Worm (Caenorhabditis elegans) whole organism, young adult: Measurements from ENCODE around the gene lys-3.
A peak's percentile ranks its signal among the peaks of the same experiment; 100 is the strongest.

Source experiments
- B0035.1 ChIP-seq: sonication (generic microtip); optimal IDR thresholded peaks from 2 replicates; lab custom pipeline; 2016; ENCODE audit warnings: missing genetic modification characterization, mild to moderate bottlenecking, missing compliant biosample characterization, missing genotype, missing genetic modification reagents
- B0261.1 ChIP-seq: sonication (generic microtip); optimal IDR thresholded peaks from 2 replicates; lab custom pipeline; 2016; ENCODE audit warnings: mild to moderate bottlenecking, missing genetic modification characterization, moderate library complexity, missing compliant biosample characterization
- D2030.7 ChIP-seq: fragments of 200-800 bp; sonication (Bioruptor generic); IDR thresholded peaks from 2 replicates; pipeline ENCODE4 v1.3.6; 2022; ENCODE audit warnings: missing genetic modification reagents, missing genetic modification characterization, missing compliant biosample characterization
- K11D2.4 ChIP-seq: fragments of 200-800 bp; sonication (Bioruptor generic); IDR thresholded peaks from 2 replicates; pipeline ENCODE4 v1.3.6; 2022; ENCODE audit warnings: missing genetic modification reagents, missing genetic modification characterization, missing compliant biosample characterization
- K12H6.12 ChIP-seq: fragments of 200-800 bp; sonication (Bioruptor generic); optimal IDR thresholded peaks from 2 replicates; lab custom pipeline; 2018; ENCODE audit warnings: mild to moderate bottlenecking, missing genetic modification characterization, missing compliant biosample characterization
- T07F8.4 ChIP-seq: sonication (generic microtip); optimal IDR thresholded peaks from 2 replicates; lab custom pipeline; 2016; ENCODE audit warnings: mild to moderate bottlenecking, missing genetic modification characterization, moderate library complexity, missing compliant biosample characterization
- Y53G8AR.9 ChIP-seq: fragments of 200-800 bp; sonication (Bioruptor generic); conservative IDR thresholded peaks from 2 replicates; pipeline ENCODE4 v1.3.6; 2022; ENCODE audit warnings: missing genetic modification reagents, missing genetic modification characterization, missing compliant biosample characterization
- Y56A3A.18 ChIP-seq: fragments of 200-800 bp; sonication (Bioruptor generic); IDR thresholded peaks from 2 replicates; pipeline ENCODE4 v1.3.6; 2022; ENCODE audit warnings: missing genetic modification reagents, missing genetic modification characterization, missing compliant biosample characterization
- ama-1 ChIP-seq, 3 experiments: fragments of 150-350 bp in 1 of 3; sonication (generic microtip) in 2 of 3; optimal IDR thresholded peaks; 2 replicates each; lab custom pipeline; 2014 to 2018; ENCODE audit warnings: missing biosample characterization in 2 of 3, missing genetic modification characterization in 2 of 3, missing genetic modification reagents in 2 of 3
- athp-1 ChIP-seq: sonication (generic microtip); optimal IDR thresholded peaks from 2 replicates; lab custom pipeline; 2017; ENCODE audit warnings: mild to moderate bottlenecking, missing genetic modification characterization, missing compliant biosample characterization
- attf-6 ChIP-seq: fragments of 200-800 bp; sonication (Bioruptor generic); IDR thresholded peaks from 2 replicates; pipeline ENCODE4 v1.3.6; 2022; ENCODE audit warnings: missing genetic modification reagents, missing genetic modification characterization, missing compliant biosample characterization
- cebp-1 ChIP-seq, 2 experiments: fragments of 200-800 bp in 1 of 2; sonication (Bioruptor generic) in 1 of 2; sonication (generic microtip) in 1 of 2; IDR thresholded peaks in 1 of 2; optimal IDR thresholded peaks in 1 of 2; 2 replicates each; pipeline versions ENCODE4 v1.3.6 to Lab custom; 2017 to 2022; ENCODE audit warnings: missing compliant biosample characterization in 2 of 2, missing genetic modification characterization in 2 of 2, mild to moderate bottlenecking in 1 of 2, missing genetic modification reagents in 1 of 2, moderate library complexity in 1 of 2
- ceh-40 ChIP-seq: fragments of 200-800 bp; sonication (Bioruptor generic); IDR thresholded peaks from 2 replicates; pipeline ENCODE4 v1.3.6; 2022; ENCODE audit warnings: missing genetic modification characterization, missing compliant biosample characterization
- ceh-58 ChIP-seq: fragments of 200-800 bp; sonication (Bioruptor generic); IDR thresholded peaks from 2 replicates; pipeline ENCODE4 v1.3.6; 2022; ENCODE audit warnings: missing genetic modification characterization, missing compliant biosample characterization
- ceh-91 ChIP-seq: fragments of 200-800 bp; sonication (Bioruptor generic); IDR thresholded peaks from 2 replicates; pipeline ENCODE4 v1.3.6; 2022; ENCODE audit warnings: missing genetic modification reagents, missing genetic modification characterization, missing compliant biosample characterization
- efl-1 ChIP-seq: fragments of 150-350 bp; optimal IDR thresholded peaks from 2 replicates; lab custom pipeline; 2014; ENCODE audit warnings: missing biosample characterization, missing genetic modification reagents, missing genetic modification characterization
- him-1 ChIP-seq: sonication (generic microtip); optimal IDR thresholded peaks from 2 replicates; lab custom pipeline; 2016; ENCODE audit warnings: missing genotype, missing genetic modification reagents, missing genetic modification characterization, missing compliant biosample characterization
- hmg-1.2 ChIP-seq: fragments of 200-800 bp; sonication (Bioruptor generic); IDR thresholded peaks from 2 replicates; pipeline ENCODE4 v1.3.6; 2022; ENCODE audit warnings: missing genetic modification reagents, missing genetic modification characterization, missing compliant biosample characterization
- hmg-20 ChIP-seq: fragments of 200-800 bp; sonication (Bioruptor generic); IDR thresholded peaks from 2 replicates; pipeline ENCODE4 v1.3.6; 2022; ENCODE audit warnings: missing genetic modification reagents, missing genetic modification characterization, missing compliant biosample characterization
- hsf-1 ChIP-seq: fragments of 200-800 bp; sonication (Bioruptor generic); IDR thresholded peaks from 2 replicates; pipeline ENCODE4 v1.3.6; 2022; ENCODE audit warnings: missing genetic modification reagents, missing genetic modification characterization, missing compliant biosample characterization
- lag-1 ChIP-seq: fragments of 200-800 bp; sonication (Bioruptor generic); IDR thresholded peaks from 2 replicates; pipeline ENCODE4 v1.3.6; 2022; ENCODE audit warnings: missing genetic modification reagents, missing genetic modification characterization, missing compliant biosample characterization
- let-526 ChIP-seq: fragments of 200-800 bp; sonication (Bioruptor generic); IDR thresholded peaks from 2 replicates; pipeline ENCODE4 v1.3.6; 2022; ENCODE audit warnings: missing genetic modification reagents, missing genetic modification characterization, missing compliant biosample characterization
- let-607 ChIP-seq, 2 experiments: fragments of 200-800 bp in 1 of 2; sonication (Bioruptor generic) in 1 of 2; sonication (generic microtip) in 1 of 2; optimal IDR thresholded peaks; 2 replicates each; lab custom pipeline; 2016 to 2018; ENCODE audit warnings: mild to moderate bottlenecking in 2 of 2, missing compliant biosample characterization in 2 of 2, missing genetic modification characterization in 2 of 2, moderate library complexity in 2 of 2, missing genotype in 1 of 2
- lin-35 ChIP-seq, 3 experiments: fragments of 150-350 bp in 2 of 3; sonication (generic microtip) in 1 of 3; optimal IDR thresholded peaks; 2 replicates each; lab custom pipeline; 2014 to 2018; ENCODE audit warnings: missing biosample characterization in 3 of 3, missing genetic modification characterization in 3 of 3, missing genetic modification reagents in 3 of 3
- lsl-1 ChIP-seq: fragments of 200-800 bp; sonication (Bioruptor generic); optimal IDR thresholded peaks from 2 replicates; lab custom pipeline; 2018; ENCODE audit warnings: mild to moderate bottlenecking, missing genetic modification characterization, moderate library complexity, missing compliant biosample characterization
- madf-3 ChIP-seq: fragments of 200-800 bp; sonication (Bioruptor generic); IDR thresholded peaks from 2 replicates; pipeline ENCODE4 v1.3.6; 2022; ENCODE audit warnings: missing genetic modification reagents, missing genetic modification characterization, missing compliant biosample characterization
- nhr-80 ChIP-seq: sonication (generic microtip); optimal IDR thresholded peaks from 2 replicates; lab custom pipeline; 2016; ENCODE audit warnings: missing genetic modification characterization, missing compliant biosample characterization
- nhr-90 ChIP-seq: sonication (generic microtip); optimal IDR thresholded peaks from 2 replicates; lab custom pipeline; 2016; ENCODE audit warnings: missing genotype, mild to moderate bottlenecking, missing genetic modification characterization, missing compliant biosample characterization
- rec-8 ChIP-seq, 2 experiments: sonication (generic microtip); optimal IDR thresholded peaks; 2 replicates each; lab custom pipeline; 2016; ENCODE audit warnings: mild to moderate bottlenecking in 2 of 2, missing genetic modification characterization in 2 of 2, missing genetic modification reagents in 2 of 2, missing genotype in 2 of 2, missing biosample characterization in 1 of 2, missing compliant biosample characterization in 1 of 2, moderate library complexity in 1 of 2
- rpc-1 ChIP-seq, 2 experiments: fragments of 150-350 bp in 1 of 2; sonication (generic microtip) in 1 of 2; optimal IDR thresholded peaks; 2 replicates each; lab custom pipeline; 2014 to 2018; ENCODE audit warnings: missing biosample characterization in 1 of 2, missing genetic modification characterization in 1 of 2, missing genetic modification reagents in 1 of 2, missing genotype in 1 of 2
- snpc-3.4 ChIP-seq: sonication (generic microtip); optimal IDR thresholded peaks from 2 replicates; lab custom pipeline; 2017; ENCODE audit warnings: missing genetic modification characterization, mild to moderate bottlenecking, missing compliant biosample characterization, antibody characterized with exemption, moderate library complexity, missing genotype, missing genetic modification reagents
- sptf-2 ChIP-seq: fragments of 200-800 bp; sonication (Bioruptor generic); optimal IDR thresholded peaks from 2 replicates; lab custom pipeline; 2018; ENCODE audit warnings: mild to moderate bottlenecking, missing genetic modification characterization, missing compliant biosample characterization
- tbp1 ChIP-seq: fragments of 200-800 bp; sonication (Bioruptor generic); optimal IDR thresholded peaks from 2 replicates; lab custom pipeline; 2018; ENCODE audit warnings: mild to moderate bottlenecking, missing genetic modification characterization, missing compliant biosample characterization
- tlf-1 ChIP-seq: fragments of 200-800 bp; sonication (Bioruptor generic); optimal IDR thresholded peaks from 2 replicates; lab custom pipeline; 2018; ENCODE audit warnings: mild to moderate bottlenecking, missing genetic modification characterization, missing compliant biosample characterization
- unc-130 ChIP-seq: sonication (generic microtip); optimal IDR thresholded peaks from 2 replicates; lab custom pipeline; 2016; ENCODE audit warnings: missing genetic modification reagents, missing genetic modification characterization, missing compliant biosample characterization
- unc-62 ChIP-seq: fragments of 150-350 bp; optimal IDR thresholded peaks from 2 replicates; lab custom pipeline; 2014; ENCODE audit warnings: missing biosample characterization, missing genetic modification reagents, missing genetic modification characterization
- ztf-18 ChIP-seq: sonication (generic microtip); optimal IDR thresholded peaks from 2 replicates; lab custom pipeline; 2016; ENCODE audit warnings: missing genotype, mild to moderate bottlenecking, missing genetic modification characterization, missing compliant biosample characterization
- ztf-6 ChIP-seq: fragments of 200-800 bp; sonication (Bioruptor generic); IDR thresholded peaks from 2 replicates; pipeline ENCODE4 v1.3.6; 2022; ENCODE audit warnings: missing genetic modification reagents, missing genetic modification characterization, missing compliant biosample characterization

Gene lys-3

DNA sequence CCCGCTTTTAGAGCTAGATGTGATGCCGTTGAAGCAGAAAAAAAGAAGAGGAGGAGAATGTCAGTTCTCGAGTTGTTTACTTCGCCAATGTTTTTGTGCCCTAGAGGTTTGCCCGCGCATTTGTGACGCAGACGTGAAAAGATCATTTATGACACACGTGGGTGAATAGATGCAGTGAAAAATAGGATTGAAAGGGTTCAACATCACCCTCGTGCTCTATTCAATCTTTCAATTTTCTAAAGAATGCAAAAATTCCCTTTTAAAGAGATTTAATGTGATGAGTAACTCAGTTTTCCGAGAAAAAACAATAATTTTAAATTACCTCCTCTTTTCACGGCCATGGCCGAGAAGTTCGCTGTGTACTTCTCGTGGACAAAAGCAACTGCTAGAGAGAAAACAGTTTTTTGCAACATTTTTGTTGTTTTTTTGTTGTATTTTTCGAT, 36.9 kb downstream of the lys-3 start (continued):
- TF ChIP-seq hsf-1 (GFP tag; lab: Robert Waterston, UW) (no peak), madf-3 (GFP tag; lab: Robert Waterston, UW) (no peak), hmg-20 (GFP tag; lab: Robert Waterston, UW) (no peak), cebp-1 (GFP tag; IDR thresholded peaks at IDR 0.05; lab: Robert Waterston, UW) (no peak), cebp-1 (tag; optimal IDR thresholded peaks at IDR 0.05; lab: Kevin White, UChicago) (peak; percentile 28), Y53G8AR.9 (no peak), B0261.1 (tag; lab: Kevin White, UChicago) (no peak), unc-130 (GFP tag; lab: Kevin White, UChicago) (no peak), athp-1 (tag; lab: Kevin White, UChicago) (no peak), T07F8.4 (tag; lab: Kevin White, UChicago) (no peak), ceh-58 (GFP tag; lab: Robert Waterston, UW) (no peak), nhr-90 (tag; lab: Kevin White, UChicago) (no peak), K11D2.4 (GFP tag; lab: Robert Waterston, UW) (0 out of 2 replicates have a peak, but pooled peaks have one; percentile 52), ama-1 (optimal IDR thresholded peaks at IDR 0.05; lab: Kevin White, UChicago) (no peak), ama-1 (GFP tag; optimal IDR thresholded peaks at IDR 0.05; lab: Kevin White, UChicago) (no peak), hmg-1.2 (GFP tag; lab: Robert Waterston, UW) (peak; percentile 24; the same call in 1 of the 2 replicates), K12H6.12 (tag; lab: Kevin White, UChicago) (peak; percentile 74), lin-35 (GFP tag; optimal IDR thresholded peaks at IDR 0.05; lab: Kevin White, UChicago) (peak in 1 of 3 experiments; percentile 54), sptf-2 (no peak), tlf-1 (no peak), ceh-91 (GFP tag; lab: Robert Waterston, UW) (peak; percentile 46), let-526 (GFP tag; lab: Robert Waterston, UW) (no peak), rpc-1 (optimal IDR thresholded peaks at IDR 0.05; lab: Kevin White, UChicago) (no peak), rpc-1 (tag; optimal IDR thresholded peaks at IDR 0.05; lab: Kevin White, UChicago) (no peak), lag-1 (GFP tag; lab: Robert Waterston, UW) (no peak), him-1 (tag; lab: Kevin White, UChicago) (no peak), snpc-3.4 (tag; lab: Kevin White, UChicago) (no peak), B0035.1 (no peak), let-607 (tag; optimal IDR thresholded peaks at IDR 0.05; lab: Kevin White, UChicago) (no peak), ztf-6 (GFP tag; lab: Robert Waterston, UW) (no peak), ceh-40 (GFP tag; lab: Robert Waterston, UW) (no peak), nhr-80 (tag; lab: Kevin White, UChicago) (no peak), D2030.7 (GFP tag; lab: Robert Waterston, UW) (peak; percentile 37; the same call in 1 of the 2 replicates), rec-8 (tag; optimal IDR thresholded peaks at IDR 0.05; lab: Kevin White, UChicago) (no peak), Y56A3A.18 (GFP tag; lab: Robert Waterston, UW) (no peak), efl-1 (peak; percentile 61), tbp1 (GFP tag; lab: Kevin White, UChicago) (no peak), lsl-1 (GFP tag; lab: Kevin White, UChicago) (peak; percentile 5)

DNA sequence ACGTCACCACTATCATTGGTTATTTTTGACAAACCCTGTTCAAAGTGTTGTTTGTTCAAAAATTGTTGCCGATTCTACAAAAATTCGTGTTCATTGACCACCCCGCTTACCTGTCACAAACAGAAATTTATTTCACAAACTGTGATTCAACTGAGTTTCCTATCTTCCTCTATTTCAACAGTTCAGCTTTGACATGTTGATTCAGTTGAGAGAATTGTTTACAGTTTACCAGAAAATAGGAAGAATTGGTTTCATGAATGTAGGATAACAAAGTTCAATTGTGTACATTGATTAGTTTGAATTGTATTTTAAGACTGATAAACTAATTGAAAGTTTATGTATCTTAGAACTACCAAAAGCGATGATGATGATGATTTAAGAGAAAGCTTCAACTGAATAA, 37.7 kb downstream of the lys-3 start:
- TF ChIP-seq cebp-1 (GFP tag; IDR thresholded peaks at IDR 0.05; lab: Robert Waterston, UW) (no peak), cebp-1 (tag; optimal IDR thresholded peaks at IDR 0.05; lab: Kevin White, UChicago) (peak; percentile 34), tlf-1 (no peak), ztf-18 (tag; lab: Kevin White, UChicago) (no peak), unc-62 (peak; percentile 91), K12H6.12 (tag; lab: Kevin White, UChicago) (no peak), attf-6 (no peak), ztf-6 (GFP tag; lab: Robert Waterston, UW) (no peak)
